Worm (Caenorhabditis elegans): ENCODE results near the gene F44E2.10.
A peak's percentile ranks its signal among the peaks of the same experiment; 100 is the strongest.

Gene F44E2.10

ce11 chrIII:8866983-8867842 is 36.3 kb upstream of the F44E2.10 start:
- TF ChIP-seq B0310.2 (tag; optimal IDR thresholded peaks at IDR 0.05) (no peak), pes-1 (GFP tag; IDR thresholded peaks at IDR 0.05) (no peak), ets-7 (tag; optimal IDR thresholded peaks at IDR 0.05) (no peak)

- TF ChIP-seq tbx-37 (GFP tag; conservative IDR thresholded peaks at IDR 0.05) (no peak), ceh-36 (tag; optimal IDR thresholded peaks at IDR 0.05) (no peak), B0310.2 (tag; optimal IDR thresholded peaks at IDR 0.05) (no peak), hnd-1 (tag; optimal IDR thresholded peaks at IDR 0.05) (no peak), tra-4 (tag; optimal IDR thresholded peaks at IDR 0.05) (no peak), scrt-1 (GFP tag; IDR thresholded peaks at IDR 0.05) (no peak), hmbx-1 (tag; optimal IDR thresholded peaks at IDR 0.05) (no peak), sea-1 (GFP tag; conservative IDR thresholded peaks at IDR 0.05) (no peak), flt-1 (GFP tag; IDR thresholded peaks at IDR 0.05) (no peak), F13C5.2 (tag; optimal IDR thresholded peaks at IDR 0.05) (no peak), aly-1 (tag; optimal IDR thresholded peaks at IDR 0.05) (no peak), ets-7 (tag; optimal IDR thresholded peaks at IDR 0.05) (no peak), hmg-4 (GFP tag; optimal IDR thresholded peaks at IDR 0.05) (no peak), ceh-13 (GFP tag; optimal IDR thresholded peaks at IDR 0.05) (no peak), tbx-11 (GFP tag; IDR thresholded peaks at IDR 0.05) (no peak), pes-1 (GFP tag; IDR thresholded peaks at IDR 0.05) (no peak), ama-1 (optimal IDR thresholded peaks at IDR 0.05) (no peak)
Observed at ce11 chrIII:8866038-8866437, 35.1 kb upstream of the F44E2.10 start.

ce11 chrIII:8865294-8865766 is 34.4 kb upstream of the F44E2.10 start:
- TF ChIP-seq B0310.2 (tag; optimal IDR thresholded peaks at IDR 0.05) (peak; percentile 57), sea-1 (GFP tag; conservative IDR thresholded peaks at IDR 0.05) (peak; percentile 34; the same call in 1 of the 2 replicates), ama-1 (optimal IDR thresholded peaks at IDR 0.05) (peak; percentile 81), flt-1 (GFP tag; IDR thresholded peaks at IDR 0.05) (no peak), scrt-1 (GFP tag; IDR thresholded peaks at IDR 0.05) (0 out of 2 replicates have a peak, but pooled peaks have one; percentile 54), tbx-11 (GFP tag; IDR thresholded peaks at IDR 0.05) (0 out of 2 replicates have a peak, but pooled peaks have one; percentile 21), ets-7 (tag; optimal IDR thresholded peaks at IDR 0.05) (no peak), hmg-4 (GFP tag; optimal IDR thresholded peaks at IDR 0.05) (peak; percentile 77), pes-1 (GFP tag; IDR thresholded peaks at IDR 0.05) (no peak; the same call in 1 of the 2 replicates), F13C5.2 (tag; optimal IDR thresholded peaks at IDR 0.05) (no peak), aly-1 (tag; optimal IDR thresholded peaks at IDR 0.05) (peak; percentile 68)

- TF ChIP-seq tra-4 (tag; optimal IDR thresholded peaks at IDR 0.05) (no peak), pes-1 (GFP tag; IDR thresholded peaks at IDR 0.05) (no peak), ets-7 (tag; optimal IDR thresholded peaks at IDR 0.05) (no peak), aly-1 (tag; optimal IDR thresholded peaks at IDR 0.05) (no peak), hnd-1 (tag; optimal IDR thresholded peaks at IDR 0.05) (no peak), hmg-4 (GFP tag; optimal IDR thresholded peaks at IDR 0.05) (no peak), flt-1 (GFP tag; IDR thresholded peaks at IDR 0.05) (no peak), ama-1 (optimal IDR thresholded peaks at IDR 0.05) (no peak)
Observed at ce11 chrIII:8858482-8858881, 27.6 kb upstream of the F44E2.10 start.

- TF ChIP-seq B0310.2 (tag; optimal IDR thresholded peaks at IDR 0.05) (no peak), sea-1 (GFP tag; conservative IDR thresholded peaks at IDR 0.05) (no peak), hmg-4 (GFP tag; optimal IDR thresholded peaks at IDR 0.05) (no peak), hnd-1 (tag; optimal IDR thresholded peaks at IDR 0.05) (no peak), ets-7 (tag; optimal IDR thresholded peaks at IDR 0.05) (no peak), ama-1 (optimal IDR thresholded peaks at IDR 0.05) (no peak), ceh-13 (GFP tag; optimal IDR thresholded peaks at IDR 0.05) (no peak), tbx-37 (GFP tag; conservative IDR thresholded peaks at IDR 0.05) (no peak), flt-1 (GFP tag; IDR thresholded peaks at IDR 0.05) (no peak), F13C5.2 (tag; optimal IDR thresholded peaks at IDR 0.05) (no peak), aly-1 (tag; optimal IDR thresholded peaks at IDR 0.05) (no peak)
Observed at ce11 chrIII:8851961-8852360, 21.1 kb upstream of the F44E2.10 start, which contains the start of gene plg-1. Gene plg-1, plus strand, starts transcription at chrIII:8852261.

- TF ChIP-seq tbx-37 (GFP tag; conservative IDR thresholded peaks at IDR 0.05) (peak; percentile 61), hmbx-1 (tag; optimal IDR thresholded peaks at IDR 0.05) (no peak), pes-1 (GFP tag; IDR thresholded peaks at IDR 0.05) (no peak; the same call in 1 of the 2 replicates)
Observed at ce11 chrIII:8850482-8851047, 19.7 kb upstream of the F44E2.10 start, which contains the start of gene F44E2.9. Gene F44E2.9, minus strand, starts transcription at chrIII:8850532.

- TF ChIP-seq F13C5.2 (tag; optimal IDR thresholded peaks at IDR 0.05): no peak
- TF ChIP-seq tra-4 (tag; optimal IDR thresholded peaks at IDR 0.05): no peak
- no peak for TF ChIP-seq hmg-4 (GFP tag; optimal IDR thresholded peaks at IDR 0.05)
Observed at ce11 chrIII:8849507-8849906, 18.6 kb upstream of the F44E2.10 start, which contains the start of gene F44E2.8. Gene F44E2.8, minus strand, starts transcription at chrIII:8849877.

ce11 chrIII:8848372-8848771 is 17.5 kb upstream of the F44E2.10 start, which contains the start of gene F44E2.7:
Gene F44E2.7, minus strand, starts transcription at chrIII:8848472.
- TF ChIP-seq tra-4 (tag; optimal IDR thresholded peaks at IDR 0.05): no peak
- no peak for TF ChIP-seq sea-1 (GFP tag; conservative IDR thresholded peaks at IDR 0.05)
- TF ChIP-seq flt-1 (GFP tag; IDR thresholded peaks at IDR 0.05): no peak
- no peak for TF ChIP-seq ets-7 (tag; optimal IDR thresholded peaks at IDR 0.05)
- TF ChIP-seq hmg-4 (GFP tag; optimal IDR thresholded peaks at IDR 0.05): no peak
- TF ChIP-seq ceh-36 (tag; optimal IDR thresholded peaks at IDR 0.05): no peak
- no peak for TF ChIP-seq hmbx-1 (tag; optimal IDR thresholded peaks at IDR 0.05)
- TF ChIP-seq aly-1 (tag; optimal IDR thresholded peaks at IDR 0.05): no peak
- no peak for TF ChIP-seq tbx-37 (GFP tag; conservative IDR thresholded peaks at IDR 0.05)
- no peak for TF ChIP-seq F13C5.2 (tag; optimal IDR thresholded peaks at IDR 0.05)
- no peak for TF ChIP-seq pes-1 (GFP tag; IDR thresholded peaks at IDR 0.05)
- no peak for TF ChIP-seq B0310.2 (tag; optimal IDR thresholded peaks at IDR 0.05)
- no peak for TF ChIP-seq tbx-11 (GFP tag; IDR thresholded peaks at IDR 0.05)
- TF ChIP-seq hnd-1 (tag; optimal IDR thresholded peaks at IDR 0.05): no peak
- TF ChIP-seq ceh-13 (GFP tag; optimal IDR thresholded peaks at IDR 0.05): no peak
- no peak for TF ChIP-seq ama-1 (optimal IDR thresholded peaks at IDR 0.05)

All from whole organism, early embryonic.